Fruit fly (Drosophila melanogaster) whole organism, embryonic: ENCODE data around the gene COX6B.

Source experiments
- Aef1 ChIP-seq: fragments of 200-800 bp; sonication (Bioruptor generic); IDR thresholded peaks from 3 replicates; pipeline ENCODE4 v1.3.6; 2022; ENCODE audit warnings: missing biosample characterization, missing genetic modification characterization
- Blimp-1 ChIP-seq: fragments of 200-800 bp; sonication (Bioruptor generic); optimal IDR thresholded peaks from 3 replicates; lab custom pipeline; 2018; ENCODE audit warnings: missing biosample characterization, missing genetic modification characterization, mild to moderate bottlenecking, moderate library complexity, missing genetic modification reagents
- CG12299 ChIP-seq: fragments of 200-800 bp; sonication (Bioruptor generic); optimal IDR thresholded peaks from 2 replicates; lab custom pipeline; 2018; ENCODE audit warnings: missing biosample characterization, mild to moderate bottlenecking, missing genetic modification characterization
- CG14710 ChIP-seq: fragments of 200-800 bp; sonication (Bioruptor generic); optimal IDR thresholded peaks from 3 replicates; lab custom pipeline; 2019; ENCODE audit warnings: missing biosample characterization, mild to moderate bottlenecking, missing genetic modification characterization, moderate library complexity
- CG15479 ChIP-seq: fragments of 200-800 bp; sonication (Bioruptor generic); optimal IDR thresholded peaks from 3 replicates; lab custom pipeline; 2019; ENCODE audit warnings: missing biosample characterization, mild to moderate bottlenecking, missing genetic modification characterization, moderate library complexity
- CG16779 ChIP-seq: fragments of 200-800 bp; sonication (Bioruptor generic); IDR thresholded peaks from 2 replicates; pipeline ENCODE4 v1.3.6; 2022; ENCODE audit warnings: missing biosample characterization, missing genetic modification characterization
- CG17612 ChIP-seq: fragments of 200-800 bp; sonication (Bioruptor generic); IDR thresholded peaks from 2 replicates; pipeline ENCODE4 v1.3.6; 2022; ENCODE audit warnings: missing biosample characterization, missing genetic modification characterization
- CG2875 ChIP-seq: fragments of 200-800 bp; sonication (Bioruptor generic); optimal IDR thresholded peaks from 2 replicates; lab custom pipeline; 2017; ENCODE audit warnings: missing biosample characterization, mild to moderate bottlenecking, missing genetic modification characterization, missing genetic modification reagents
- CG31224 ChIP-seq: fragments of 200-800 bp; sonication (Bioruptor generic); IDR thresholded peaks from 2 replicates; pipeline ENCODE4 v1.3.6; 2022; ENCODE audit warnings: missing biosample characterization, missing genetic modification characterization
- CG33213 ChIP-seq: fragments of 200-800 bp; sonication (Bioruptor generic); optimal IDR thresholded peaks from 3 replicates; lab custom pipeline; 2016; ENCODE audit warnings: missing biosample characterization, missing genetic modification characterization
- CG4360 ChIP-seq: fragments of 200-800 bp; sonication (Bioruptor generic); IDR thresholded peaks from 2 replicates; pipeline ENCODE4 v1.3.6; 2022; ENCODE audit warnings: missing biosample characterization, missing genetic modification characterization
- CG43689 ChIP-seq: fragments of 200-800 bp; sonication (Bioruptor generic); IDR thresholded peaks from 2 replicates; pipeline ENCODE4 v1.3.6; 2022; ENCODE audit warnings: missing biosample characterization, missing genetic modification characterization
- CG4404 ChIP-seq: fragments of 200-800 bp; sonication (Bioruptor generic); IDR thresholded peaks from 2 replicates; pipeline ENCODE4 v1.3.6; 2022; ENCODE audit warnings: missing biosample characterization, missing genetic modification characterization
- CG4730 ChIP-seq: fragments of 200-800 bp; sonication (Bioruptor generic); IDR thresholded peaks from 2 replicates; pipeline ENCODE4 v1.3.6; 2022; ENCODE audit warnings: missing biosample characterization, missing genetic modification characterization
- CG5245 ChIP-seq: fragments of 200-800 bp; sonication (Bioruptor generic); optimal IDR thresholded peaks from 3 replicates; lab custom pipeline; 2016; ENCODE audit warnings: missing biosample characterization, missing genetic modification characterization
- CG6689 ChIP-seq: fragments of 200-800 bp; sonication (Bioruptor generic); IDR thresholded peaks from 2 replicates; pipeline ENCODE4 v1.3.6; 2022; ENCODE audit warnings: missing biosample characterization, missing genetic modification characterization
- CG7556 ChIP-seq: fragments of 200-800 bp; sonication (Bioruptor generic); optimal IDR thresholded peaks from 2 replicates; lab custom pipeline; 2017; ENCODE audit warnings: missing biosample characterization, mild to moderate bottlenecking, missing genetic modification characterization
- CG8089 ChIP-seq: fragments of 200-800 bp; sonication (Bioruptor generic); optimal IDR thresholded peaks from 3 replicates; lab custom pipeline; 2016; ENCODE audit warnings: missing biosample characterization, missing genetic modification characterization
- CG9932 ChIP-seq: fragments of 200-800 bp; sonication (Bioruptor generic); IDR thresholded peaks from 2 replicates; pipeline ENCODE4 v1.3.6; 2022; ENCODE audit warnings: missing biosample characterization, missing genetic modification characterization
- D ChIP-seq, 2 experiments: fragments of 200-800 bp in 1 of 2; fragments of >200 bp in 1 of 2; sonication (Bioruptor generic) in 1 of 2; optimal IDR thresholded peaks; 2 replicates in 1 of 2; 3 replicates in 1 of 2; lab custom pipeline; 2017; ENCODE audit warnings: mild to moderate bottlenecking in 1 of 2, missing biosample characterization in 1 of 2, missing genetic modification characterization in 1 of 2, missing genetic modification reagents in 1 of 2
- D19A ChIP-seq: fragments of 200-800 bp; optimal IDR thresholded peaks from 3 replicates; lab custom pipeline; 2019; ENCODE audit warnings: missing biosample characterization, mild to moderate bottlenecking, missing genetic modification characterization, moderate library complexity
- Ets97D ChIP-seq: fragments of 200-800 bp; sonication (Bioruptor generic); optimal IDR thresholded peaks from 3 replicates; lab custom pipeline; 2016; ENCODE audit warnings: missing biosample characterization, missing genetic modification characterization
- Gug ChIP-seq: fragments of 200-800 bp; sonication (Bioruptor generic); IDR thresholded peaks from 4 replicates; pipeline ENCODE4 v1.3.6; 2022; ENCODE audit warnings: missing biosample characterization, missing genetic modification characterization
- Hand ChIP-seq: fragments of 200-800 bp; sonication (Bioruptor generic); optimal IDR thresholded peaks from 2 replicates; lab custom pipeline; 2017; ENCODE audit warnings: mild to moderate bottlenecking, missing biosample characterization, missing genetic modification reagents, missing genetic modification characterization
- Hey ChIP-seq: fragments of 200-800 bp; sonication (Bioruptor generic); optimal IDR thresholded peaks from 3 replicates; lab custom pipeline; 2018; ENCODE audit warnings: missing biosample characterization, mild to moderate bottlenecking, missing genetic modification characterization
- Hsf ChIP-seq: fragments of 200-800 bp; sonication (Bioruptor generic); optimal IDR thresholded peaks from 3 replicates; lab custom pipeline; 2016; ENCODE audit warnings: missing biosample characterization, missing genetic modification characterization
- Kr ChIP-seq: fragments of 200-800 bp; sonication (Bioruptor generic); optimal IDR thresholded peaks from 2 replicates; lab custom pipeline; 2017; ENCODE audit warnings: missing biosample characterization, mild to moderate bottlenecking, missing genetic modification characterization
- Mrtf ChIP-seq: fragments of 200-800 bp; sonication (Bioruptor generic); IDR thresholded peaks from 3 replicates; pipeline ENCODE4 v1.3.6; 2022; ENCODE audit warnings: missing biosample characterization, missing genetic modification characterization
- TFAM ChIP-seq: fragments of 200-800 bp; sonication (Bioruptor generic); optimal IDR thresholded peaks from 2 replicates; lab custom pipeline; 2017; ENCODE audit warnings: missing biosample characterization, missing genetic modification characterization, inconsistent platforms
- Xrp1 ChIP-seq: fragments of 200-800 bp; sonication (Bioruptor generic); IDR thresholded peaks from 2 replicates; pipeline ENCODE4 v1.3.6; 2022; ENCODE audit warnings: missing biosample characterization, missing genetic modification characterization
- ase ChIP-seq: fragments of 200-800 bp; sonication (Bioruptor generic); IDR thresholded peaks from 3 replicates; pipeline ENCODE4 v1.3.6; 2022; ENCODE audit warnings: missing biosample characterization, missing genetic modification characterization
- bbx ChIP-seq: fragments of 200-800 bp; sonication (Bioruptor generic); IDR thresholded peaks from 2 replicates; pipeline ENCODE4 v1.3.6; 2022; ENCODE audit warnings: missing biosample characterization, missing genetic modification characterization; ENCODE audit not compliant: partially characterized antibody
- br ChIP-seq: fragments of >200 bp; optimal IDR thresholded peaks from 2 replicates; lab custom pipeline; 2017
- cg ChIP-seq: fragments of 200-800 bp; sonication (Bioruptor generic); optimal IDR thresholded peaks from 3 replicates; lab custom pipeline; 2019; ENCODE audit warnings: missing biosample characterization, mild to moderate bottlenecking, missing genetic modification characterization, moderate library complexity
- dati ChIP-seq: fragments of 200-800 bp; sonication (Bioruptor generic); IDR thresholded peaks from 2 replicates; pipeline ENCODE4 v1.3.6; 2022; ENCODE audit warnings: missing biosample characterization, missing genetic modification characterization
- grn ChIP-seq: fragments of 200-800 bp; sonication (Bioruptor generic); optimal IDR thresholded peaks from 3 replicates; lab custom pipeline; 2017; ENCODE audit warnings: missing biosample characterization, missing genetic modification characterization
- gro ChIP-seq: fragments of 200-800 bp; sonication (Bioruptor generic); optimal IDR thresholded peaks from 2 replicates; lab custom pipeline; 2016; ENCODE audit warnings: missing biosample characterization, missing genetic modification characterization
- hb ChIP-seq: fragments of 200-800 bp; sonication (Bioruptor generic); IDR thresholded peaks from 3 replicates; pipeline ENCODE4 v1.3.6; 2022; ENCODE audit warnings: missing biosample characterization, missing genetic modification characterization; ENCODE audit not compliant: partially characterized antibody
- hkb ChIP-seq, 2 experiments: fragments of 200-800 bp in 1 of 2; fragments of >200 bp in 1 of 2; sonication (Bioruptor generic) in 1 of 2; IDR thresholded peaks in 1 of 2; optimal IDR thresholded peaks in 1 of 2; 2 replicates each; pipeline versions ENCODE4 v1.3.6 to Lab custom; 2017 to 2022; ENCODE audit warnings: missing biosample characterization in 1 of 2, missing genetic modification characterization in 1 of 2
- jigr1 ChIP-seq: fragments of 200-800 bp; sonication (Bioruptor generic); IDR thresholded peaks from 3 replicates; pipeline ENCODE4 v1.3.6; 2022; ENCODE audit warnings: missing biosample characterization, missing genetic modification characterization
- jing ChIP-seq: fragments of 200-800 bp; sonication (Bioruptor generic); optimal IDR thresholded peaks from 2 replicates; lab custom pipeline; 2018; ENCODE audit warnings: missing biosample characterization, mild to moderate bottlenecking, missing genetic modification characterization
- kni ChIP-seq: fragments of 200-800 bp; sonication (Bioruptor generic); optimal IDR thresholded peaks from 3 replicates; lab custom pipeline; 2017; ENCODE audit warnings: mild to moderate bottlenecking, missing biosample characterization, missing genetic modification reagents, missing genetic modification characterization
- pho ChIP-seq: fragments of 200-800 bp; sonication (Bioruptor generic); optimal IDR thresholded peaks from 2 replicates; lab custom pipeline; 2016; ENCODE audit warnings: missing biosample characterization, missing genetic modification characterization
- pros ChIP-seq: fragments of 200-800 bp; sonication (Bioruptor generic); optimal IDR thresholded peaks from 3 replicates; lab custom pipeline; 2019; ENCODE audit warnings: missing biosample characterization, mild to moderate bottlenecking, missing genetic modification characterization, moderate library complexity
- slou ChIP-seq: fragments of 200-800 bp; sonication (Bioruptor generic); optimal IDR thresholded peaks from 3 replicates; lab custom pipeline; 2016; ENCODE audit warnings: missing biosample characterization, missing genetic modification characterization
- tin ChIP-seq: fragments of 200-800 bp; sonication (Bioruptor generic); optimal IDR thresholded peaks from 3 replicates; lab custom pipeline; 2016; ENCODE audit warnings: missing biosample characterization, missing genetic modification characterization
- tio ChIP-seq: fragments of 200-800 bp; sonication (Bioruptor generic); optimal IDR thresholded peaks from 2 replicates; lab custom pipeline; 2017; ENCODE audit warnings: missing biosample characterization, missing genetic modification characterization, inconsistent platforms
- tll ChIP-seq, 2 experiments: fragments of 200-800 bp in 1 of 2; fragments of >200 bp in 1 of 2; sonication (Bioruptor generic) in 1 of 2; optimal IDR thresholded peaks; 2 replicates each; lab custom pipeline; 2017 to 2019; ENCODE audit warnings: missing biosample characterization in 2 of 2, missing genetic modification characterization in 2 of 2, mild to moderate bottlenecking in 1 of 2, moderate library complexity in 1 of 2
- tup ChIP-seq: fragments of 200-800 bp; sonication (Bioruptor generic); optimal IDR thresholded peaks from 2 replicates; lab custom pipeline; 2016; ENCODE audit warnings: missing biosample characterization, mild to moderate bottlenecking, missing genetic modification characterization, moderate library complexity
- zen ChIP-seq: fragments of 200-800 bp; sonication (Bioruptor generic); optimal IDR thresholded peaks from 3 replicates; lab custom pipeline; 2018; ENCODE audit warnings: missing biosample characterization, mild to moderate bottlenecking, missing genetic modification characterization, moderate library complexity

The COX6B gene

DNA sequence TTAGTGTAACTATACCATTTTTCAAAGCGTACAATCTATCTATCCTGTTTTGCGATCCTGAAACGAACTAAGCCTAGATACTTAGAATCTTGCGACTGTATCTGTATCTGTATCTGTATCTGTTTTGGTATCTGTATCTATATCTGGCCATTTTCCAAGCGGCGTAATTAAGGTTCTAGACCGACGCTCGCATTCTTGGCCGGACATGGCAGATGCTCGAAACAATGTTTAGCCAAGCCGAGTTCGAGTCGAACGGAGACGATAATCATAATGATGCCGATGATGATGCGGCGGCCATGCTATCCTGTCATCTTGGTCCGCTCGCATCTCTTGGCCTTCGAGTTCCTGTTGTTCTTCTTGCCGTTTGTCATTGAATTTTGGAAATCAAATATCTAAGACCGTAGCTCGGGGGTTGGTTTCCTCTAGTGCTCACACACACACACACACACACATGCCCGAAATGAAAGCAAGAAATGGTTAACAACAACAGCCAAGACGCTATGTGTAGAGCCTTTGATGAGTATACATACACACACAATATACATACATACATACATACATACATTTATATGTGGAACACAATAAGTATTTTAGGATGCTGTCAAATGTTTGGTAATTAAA, 28.0 kb upstream of the COX6B start:
- TF ChIP-seq Gug (GFP tag; lab: Robert Waterston, UW) (no peak), Hsf (GFP tag; lab: Kevin White, UChicago) (no peak), CG5245 (GFP tag; lab: Kevin White, UChicago) (no peak), Blimp-1 (GFP tag; lab: Kevin White, UChicago) (no peak), Aef1 (no peak), dati (no peak), CG4360 (GFP tag; lab: Robert Waterston, UW) (peak; percentile 51; the same call in 1 of the 2 replicates), CG7556 (GFP tag; lab: Kevin White, UChicago) (no peak), hkb (optimal IDR thresholded peaks at IDR 0.05; lab: Kevin White, UChicago) (no peak), hkb (GFP tag; IDR thresholded peaks at IDR 0.05; lab: Robert Waterston, UW) (no peak), Mrtf (GFP tag; lab: Robert Waterston, UW) (no peak), gro (GFP tag; lab: Kevin White, UChicago) (no peak), CG12299 (tag; lab: Kevin White, UChicago) (no peak), Hand (GFP tag; lab: Kevin White, UChicago) (no peak), hb (GFP tag; lab: Robert Waterston, UW) (no peak), kni (GFP tag; lab: Kevin White, UChicago) (peak; percentile 7), Ets97D (no peak), jigr1 (GFP tag; lab: Robert Waterston, UW) (no peak), slou (no peak), jing (GFP tag; lab: Kevin White, UChicago) (no peak), Kr (GFP tag; lab: Kevin White, UChicago) (no peak), zen (peak; percentile 96), tio (GFP tag; lab: Kevin White, UChicago) (no peak), bbx (GFP tag; lab: Robert Waterston, UW) (no peak), ase (GFP tag; lab: Robert Waterston, UW) (no peak), pho (GFP tag; lab: Kevin White, UChicago) (no peak), CG6689 (no peak), tin (GFP tag; lab: Kevin White, UChicago) (no peak), CG9932 (GFP tag; lab: Robert Waterston, UW) (no peak), D19A (tag; lab: Kevin White, UChicago) (no peak), CG4404 (GFP tag; lab: Robert Waterston, UW) (no peak), CG43689 (GFP tag; lab: Robert Waterston, UW) (no peak), CG16779 (GFP tag; lab: Robert Waterston, UW) (no peak), CG2875 (no peak), CG4730 (GFP tag; lab: Robert Waterston, UW) (no peak), pros (GFP tag; lab: Kevin White, UChicago) (peak; percentile 98), CG17612 (GFP tag; lab: Robert Waterston, UW) (no peak), CG15479 (GFP tag; lab: Kevin White, UChicago) (peak; percentile 85), grn (GFP tag; lab: Kevin White, UChicago) (peak; percentile 32), D (optimal IDR thresholded peaks at IDR 0.05; lab: Kevin White, UChicago) (no peak), D (GFP tag; optimal IDR thresholded peaks at IDR 0.05; lab: Kevin White, UChicago) (no peak), tll (GFP tag; optimal IDR thresholded peaks at IDR 0.05; lab: Kevin White, UChicago) (peak in 1 of 2 experiments; percentile 63), TFAM (GFP tag; lab: Kevin White, UChicago) (no peak), Hey (tag; lab: Kevin White, UChicago) (no peak), CG31224 (GFP tag; lab: Robert Waterston, UW) (no peak), br (lab: Kevin White, UChicago) (no peak), tup (GFP tag; lab: Kevin White, UChicago) (no peak), Xrp1 (GFP tag; lab: Robert Waterston, UW) (no peak), CG33213 (GFP tag; lab: Kevin White, UChicago) (no peak), CG14710 (tag; lab: Kevin White, UChicago) (no peak), CG8089 (no peak), cg (GFP tag; lab: Kevin White, UChicago) (peak; percentile 61)
